Worm (Caenorhabditis elegans) whole organism, L3 larva: ENCODE data around the gene ndab-2.
A peak's percentile ranks its signal among the peaks of the same experiment; 100 is the strongest.

Experiments
- ZK546.5 ChIP-seq: sonication (generic microtip); optimal IDR thresholded peaks from 2 replicates; lab custom pipeline; 2017; ENCODE audit warnings: missing biosample characterization, missing genetic modification characterization
- aly-2 ChIP-seq: fragments of 150-350 bp; optimal IDR thresholded peaks from 2 replicates; lab custom pipeline; 2014; ENCODE audit warnings: missing biosample characterization, missing genetic modification characterization
- ama-1 ChIP-seq: fragments of 150-350 bp; optimal IDR thresholded peaks from 2 replicates; lab custom pipeline; 2018
- ceh-82 ChIP-seq: fragments of 150-350 bp; optimal IDR thresholded peaks from 2 replicates; lab custom pipeline; 2014; ENCODE audit warnings: missing biosample characterization, missing genetic modification characterization
- daf-12 ChIP-seq: fragments of 150-350 bp; optimal IDR thresholded peaks from 2 replicates; lab custom pipeline; 2014; ENCODE audit warnings: missing biosample characterization, missing genetic modification reagents, missing genetic modification characterization
- egl-27 ChIP-seq: sonication (generic microtip); optimal IDR thresholded peaks from 4 replicates; lab custom pipeline; 2017; ENCODE audit warnings: missing biosample characterization, missing genetic modification reagents, missing genetic modification characterization
- egl-5 ChIP-seq: fragments of 150-350 bp; optimal IDR thresholded peaks from 2 replicates; lab custom pipeline; 2017; ENCODE audit warnings: missing biosample characterization, missing genetic modification reagents, missing genetic modification characterization, inconsistent platforms
- elt-1 ChIP-seq: fragments of 150-350 bp; optimal IDR thresholded peaks from 2 replicates; lab custom pipeline; 2014; ENCODE audit warnings: missing biosample characterization, missing genetic modification characterization
- elt-2 ChIP-seq: sonication (generic microtip); optimal IDR thresholded peaks from 2 replicates; lab custom pipeline; 2016; ENCODE audit warnings: missing genetic modification reagents, mild to moderate bottlenecking, missing genetic modification characterization, missing compliant biosample characterization
- elt-3 ChIP-seq, 3 experiments: fragments of 150-350 bp in 1 of 3; sonication (generic microtip) in 2 of 3; optimal IDR thresholded peaks; 2 replicates in 2 of 3; 4 replicates in 1 of 3; lab custom pipeline; 2014 to 2017; ENCODE audit warnings: missing biosample characterization in 3 of 3, missing genetic modification characterization in 3 of 3
- eor-1 ChIP-seq, 2 experiments: fragments of 150-350 bp; optimal IDR thresholded peaks; 2 replicates each; lab custom pipeline; 2014 to 2018; ENCODE audit warnings: missing biosample characterization in 2 of 2, missing genetic modification characterization in 2 of 2
- fkh-10 ChIP-seq: sonication (generic microtip); optimal IDR thresholded peaks from 2 replicates; lab custom pipeline; 2017; ENCODE audit warnings: missing biosample characterization, missing genetic modification reagents, missing genetic modification characterization
- fkh-2 ChIP-seq: fragments of 150-350 bp; optimal IDR thresholded peaks from 2 replicates; lab custom pipeline; 2014; ENCODE audit warnings: missing biosample characterization, missing genetic modification reagents, missing genetic modification characterization
- fos-1 ChIP-seq: fragments of 150-350 bp; optimal IDR thresholded peaks from 2 replicates; lab custom pipeline; 2014; ENCODE audit warnings: missing biosample characterization, missing genetic modification characterization
- hmg-11 ChIP-seq: sonication (generic microtip); optimal IDR thresholded peaks from 2 replicates; lab custom pipeline; 2016; ENCODE audit warnings: missing genetic modification characterization, missing compliant biosample characterization
- lin-15B ChIP-seq: fragments of 150-350 bp; optimal IDR thresholded peaks from 2 replicates; lab custom pipeline; 2014; ENCODE audit warnings: missing biosample characterization, missing genetic modification characterization
- lsy-12 ChIP-seq: sonication (generic microtip); optimal IDR thresholded peaks from 2 replicates; lab custom pipeline; 2016; ENCODE audit warnings: mild to moderate bottlenecking, missing genetic modification characterization, missing compliant biosample characterization
- mdl-1 ChIP-seq: fragments of 150-350 bp; optimal IDR thresholded peaks from 2 replicates; lab custom pipeline; 2014; ENCODE audit warnings: missing biosample characterization, missing genetic modification characterization
- nfya-1 ChIP-seq: sonication (generic microtip); optimal IDR thresholded peaks from 2 replicates; lab custom pipeline; 2017; ENCODE audit warnings: missing genetic modification characterization, mild to moderate bottlenecking, missing compliant biosample characterization, antibody characterized with exemption, moderate library complexity; ENCODE audit not compliant: insufficient read depth
- nhr-11 ChIP-seq: fragments of 150-350 bp; optimal IDR thresholded peaks from 2 replicates; lab custom pipeline; 2014; ENCODE audit warnings: missing biosample characterization, missing genetic modification characterization
- nhr-237 ChIP-seq: fragments of 150-350 bp; optimal IDR thresholded peaks from 2 replicates; lab custom pipeline; 2014; ENCODE audit warnings: missing biosample characterization, missing genetic modification characterization
- nhr-25 ChIP-seq: sonication (generic microtip); optimal IDR thresholded peaks from 2 replicates; lab custom pipeline; 2017; ENCODE audit warnings: missing biosample characterization, missing genetic modification characterization
- nhr-28 ChIP-seq: fragments of 150-350 bp; optimal IDR thresholded peaks from 2 replicates; lab custom pipeline; 2014; ENCODE audit warnings: missing biosample characterization, missing genetic modification characterization
- nhr-43 ChIP-seq: sonication (generic microtip); optimal IDR thresholded peaks from 2 replicates; lab custom pipeline; 2016; ENCODE audit warnings: mild to moderate bottlenecking, missing genetic modification characterization, missing compliant biosample characterization; ENCODE audit not compliant: poor library complexity, severe bottlenecking
- nhr-67 ChIP-seq: fragments of 150-350 bp; optimal IDR thresholded peaks from 2 replicates; lab custom pipeline; 2014; ENCODE audit warnings: missing biosample characterization, missing genetic modification characterization
- nhr-77 ChIP-seq: fragments of 150-350 bp; optimal IDR thresholded peaks from 2 replicates; lab custom pipeline; 2014; ENCODE audit warnings: missing biosample characterization, missing genetic modification characterization
- pha-4 ChIP-seq: fragments of 150-350 bp; optimal IDR thresholded peaks from 2 replicates; lab custom pipeline; 2014; ENCODE audit warnings: missing biosample characterization, missing genetic modification reagents, missing genetic modification characterization
- pqm-1 ChIP-seq: fragments of 150-350 bp; optimal IDR thresholded peaks from 2 replicates; lab custom pipeline; 2017; ENCODE audit warnings: missing biosample characterization, missing genetic modification characterization, inconsistent platforms
- sea-2 ChIP-seq: fragments of 150-350 bp; sonication (generic microtip); optimal IDR thresholded peaks from 4 replicates; lab custom pipeline; 2014; ENCODE audit warnings: missing biosample characterization, missing genetic modification reagents, missing genetic modification characterization
- snpc-4 ChIP-seq: fragments of 150-350 bp; optimal IDR thresholded peaks from 2 replicates; lab custom pipeline; 2014; ENCODE audit warnings: missing biosample characterization, missing genetic modification characterization
- unc-62 ChIP-seq: fragments of 150-350 bp; sonication (generic microtip); optimal IDR thresholded peaks from 4 replicates; lab custom pipeline; 2014; ENCODE audit warnings: missing biosample characterization, missing genetic modification reagents, missing genetic modification characterization
- zag-1 ChIP-seq: fragments of 150-350 bp; optimal IDR thresholded peaks from 2 replicates; lab custom pipeline; 2014; ENCODE audit warnings: missing biosample characterization, missing genetic modification characterization
- ztf-11 ChIP-seq: fragments of 150-350 bp; optimal IDR thresholded peaks from 2 replicates; lab custom pipeline; 2014; ENCODE audit warnings: missing biosample characterization, missing genetic modification characterization
- ztf-4 ChIP-seq: fragments of 150-350 bp; optimal IDR thresholded peaks from 2 replicates; lab custom pipeline; 2014; ENCODE audit warnings: missing biosample characterization, missing genetic modification characterization

The ndab-2 gene

ce11 chrIII:7216924-7217521 lies 36.5 kb downstream of the ndab-2 start:
- TF ChIP-seq nfya-1 (peak; percentile 34), elt-2 (tag; lab: Kevin White, UChicago) (no peak), egl-5 (tag; lab: Kevin White, UChicago) (peak; percentile 3), fkh-10 (GFP tag; lab: Kevin White, UChicago) (no peak), nhr-77 (tag; lab: Kevin White, UChicago) (no peak), nhr-25 (tag; lab: Kevin White, UChicago) (no peak), nhr-11 (peak; percentile 12), fkh-2 (tag; lab: Kevin White, UChicago) (peak; percentile 33), snpc-4 (no peak), aly-2 (tag; lab: Kevin White, UChicago) (no peak), elt-1 (tag; lab: Kevin White, UChicago) (no peak), lin-15B (tag; lab: Kevin White, UChicago) (peak; percentile 38), ztf-11 (no peak), unc-62 (peak; percentile 48), daf-12 (tag; lab: Kevin White, UChicago) (no peak)

ce11 chrIII:7221103-7221502 lies 40.6 kb downstream of the ndab-2 start:
- TF ChIP-seq zag-1 (tag; lab: Kevin White, UChicago) (no peak), nhr-67 (tag; lab: Kevin White, UChicago) (no peak), egl-5 (tag; lab: Kevin White, UChicago) (no peak), elt-2 (tag; lab: Kevin White, UChicago) (no peak), sea-2 (GFP tag; lab: Kevin White, UChicago) (no peak), eor-1 (tag; optimal IDR thresholded peaks at IDR 0.05; lab: Kevin White, UChicago) (no peak), aly-2 (tag; lab: Kevin White, UChicago) (no peak), elt-3 (tag; optimal IDR thresholded peaks at IDR 0.05; lab: Kevin White, UChicago) (no peak)

ce11 chrIII:7223029-7223428 lies 42.5 kb downstream of the ndab-2 start, which contains the start of gene der-2:
TSS of gene der-2 (minus strand) at chrIII:7223129.
- TF ChIP-seq lsy-12, result no peak
- no peak for TF ChIP-seq elt-1 (tag; lab: Kevin White, UChicago)
- TF ChIP-seq nfya-1, result no peak
- TF ChIP-seq pha-4 (tag; lab: Kevin White, UChicago), result no peak
- no peak for TF ChIP-seq fos-1 (tag; lab: Kevin White, UChicago)
- no peak for TF ChIP-seq nhr-237 (tag; lab: Kevin White, UChicago)
- TF ChIP-seq mdl-1 (tag; lab: Kevin White, UChicago), result no peak
- no peak for TF ChIP-seq fkh-2 (tag; lab: Kevin White, UChicago)
- TF ChIP-seq pqm-1 (tag; lab: Kevin White, UChicago), result no peak
- TF ChIP-seq nhr-43 (tag; lab: Kevin White, UChicago), result no peak
- TF ChIP-seq ama-1, result no peak
- no peak for TF ChIP-seq hmg-11 (tag; lab: Kevin White, UChicago)
- no peak for TF ChIP-seq nhr-77 (tag; lab: Kevin White, UChicago)
- TF ChIP-seq egl-27 (tag; lab: Kevin White, UChicago), result no peak
- TF ChIP-seq nhr-11, result no peak

- TF ChIP-seq ZK546.5 (no peak), pha-4 (tag; lab: Kevin White, UChicago) (no peak), eor-1 (tag; optimal IDR thresholded peaks at IDR 0.05; lab: Kevin White, UChicago) (no peak), nhr-43 (tag; lab: Kevin White, UChicago) (no peak), nfya-1 (no peak), fos-1 (tag; lab: Kevin White, UChicago) (no peak), ceh-82 (no peak), ztf-11 (no peak), lsy-12 (no peak), nhr-28 (tag; lab: Kevin White, UChicago) (no peak), unc-62 (no peak), nhr-237 (tag; lab: Kevin White, UChicago) (no peak), snpc-4 (no peak), fkh-10 (GFP tag; lab: Kevin White, UChicago) (no peak), ztf-4 (no peak), elt-1 (tag; lab: Kevin White, UChicago) (no peak)
Observed at ce11 chrIII:7226607-7227006, 46.1 kb downstream of the ndab-2 start, which contains the start of gene hsp-75. TSS of gene hsp-75 (minus strand) at chrIII:7226707.
